Fruit fly (Drosophila melanogaster): Measurements from ENCODE around the gene Gs1.

Gs1 gene

DNA sequence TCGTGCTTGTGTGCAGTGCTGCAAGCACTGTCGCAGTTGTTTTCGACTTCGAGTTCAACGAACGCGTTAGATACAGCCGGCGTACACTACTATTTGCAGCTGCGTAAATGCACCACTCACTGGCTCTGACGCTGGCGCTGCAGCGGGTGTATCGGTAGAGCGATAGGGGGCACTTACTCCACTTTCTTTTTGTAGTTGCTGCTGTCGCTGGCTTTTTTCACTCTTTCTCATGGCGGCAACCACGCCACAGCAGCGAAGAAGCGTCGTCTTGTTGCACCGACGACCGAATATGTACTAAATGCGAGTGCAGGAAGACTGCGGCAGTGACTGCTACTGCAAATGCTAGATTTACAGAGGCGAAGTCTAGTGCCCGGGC lies 10.4 kb upstream of the Gs1 start, which contains the start of gene CG4822 (continued):
- no peak for TF ChIP-seq CG8359 (GFP tag; optimal IDR thresholded peaks at IDR 0.05; ENCODE audit: borderline replicate concordance)
- TF ChIP-seq CG3065 (GFP tag; optimal IDR thresholded peaks at IDR 0.05): no peak
- no peak for TF ChIP-seq vnd (GFP tag; IDR thresholded peaks at IDR 0.05; ENCODE audit: partially characterized antibody)
- no peak for TF ChIP-seq CG12104 (GFP tag; optimal IDR thresholded peaks at IDR 0.05)
- TF ChIP-seq CG18011 (GFP tag; optimal IDR thresholded peaks at IDR 0.05): no peak
- TF ChIP-seq pros (GFP tag; optimal IDR thresholded peaks at IDR 0.05): peak; percentile 18
- no peak for TF ChIP-seq E2f1 (GFP tag; IDR thresholded peaks at IDR 0.05)
- no peak for TF ChIP-seq CG2116 (GFP tag; optimal IDR thresholded peaks at IDR 0.05)
- no peak for TF ChIP-seq tgo (GFP tag; IDR thresholded peaks at IDR 0.05)
- TF ChIP-seq Antp (GFP tag; optimal IDR thresholded peaks at IDR 0.05): no peak
- no peak for TF ChIP-seq CG7372 (GFP tag; IDR thresholded peaks at IDR 0.05)
- TF ChIP-seq danr (GFP tag; IDR thresholded peaks at IDR 0.05): no peak
- no peak for TF ChIP-seq CG9797 (GFP tag; optimal IDR thresholded peaks at IDR 0.05)
- TF ChIP-seq emc (GFP tag; optimal IDR thresholded peaks at IDR 0.05): no peak
- no peak for TF ChIP-seq CG17361 (GFP tag; IDR thresholded peaks at IDR 0.05)
- TF ChIP-seq ase (GFP tag; IDR thresholded peaks at IDR 0.05): 0 out of 3 replicates have a peak, but pooled peaks have one; percentile 21
- TF ChIP-seq twi (tag; optimal IDR thresholded peaks at IDR 0.05): no peak
- TF ChIP-seq YL-1 (GFP tag; optimal IDR thresholded peaks at IDR 0.05): no peak
- no peak for TF ChIP-seq kah (GFP tag; optimal IDR thresholded peaks at IDR 0.05)
- TF ChIP-seq usp (GFP tag; optimal IDR thresholded peaks at IDR 0.05): no peak
- 0 out of 2 replicates have a peak, but pooled peaks have one; percentile 12 for TF ChIP-seq CG11085 (GFP tag; IDR thresholded peaks at IDR 0.05)
- TF ChIP-seq tx (GFP tag; optimal IDR thresholded peaks at IDR 0.05): no peak
- TF ChIP-seq nerfin-1 (tag; optimal IDR thresholded peaks at IDR 0.05): no peak
- no peak for TF ChIP-seq HHEX (GFP tag; optimal IDR thresholded peaks at IDR 0.05)
- no peak for TF ChIP-seq Stat92E (GFP tag; optimal IDR thresholded peaks at IDR 0.05)
- TF ChIP-seq Kr (GFP tag; optimal IDR thresholded peaks at IDR 0.05): no peak
- no peak for TF ChIP-seq B-H2 (GFP tag; optimal IDR thresholded peaks at IDR 0.05)
- 0 out of 2 replicates have a peak, but pooled peaks have one; percentile 15 for TF ChIP-seq CG17328 (GFP tag; IDR thresholded peaks at IDR 0.05)
- no peak for TF ChIP-seq CG16863 (GFP tag; optimal IDR thresholded peaks at IDR 0.05)
- no peak for TF ChIP-seq toy (GFP tag; IDR thresholded peaks at IDR 0.05)
- no peak for TF ChIP-seq CG9727 (GFP tag; optimal IDR thresholded peaks at IDR 0.05)
- no peak for TF ChIP-seq scrt (GFP tag; optimal IDR thresholded peaks at IDR 0.05)
- TF ChIP-seq CG6654 (GFP tag; optimal IDR thresholded peaks at IDR 0.05): no peak
- no peak for TF ChIP-seq CG8478 (optimal IDR thresholded peaks at IDR 0.05)
- TF ChIP-seq Med (GFP tag): peak; percentile 44
- no peak for TF ChIP-seq CG14860 (GFP tag; IDR thresholded peaks at IDR 0.05; ENCODE audit: partially characterized antibody)
- no peak for TF ChIP-seq Camta (GFP tag; optimal IDR thresholded peaks at IDR 0.05)
- TF ChIP-seq zen2 (GFP tag; IDR thresholded peaks at IDR 0.05; ENCODE audit: partially characterized antibody): no peak
- no peak for TF ChIP-seq Neu2 (GFP tag; optimal IDR thresholded peaks at IDR 0.05; ENCODE audit: borderline replicate concordance)
- no peak for TF ChIP-seq dimm (GFP tag; IDR thresholded peaks at IDR 0.05)
- no peak for TF ChIP-seq CG10462 (GFP tag; optimal IDR thresholded peaks at IDR 0.05)
- no peak for TF ChIP-seq br (optimal IDR thresholded peaks at IDR 0.05)
- no peak for TF ChIP-seq Ravus (GFP tag; IDR thresholded peaks at IDR 0.05)
- no peak for TF ChIP-seq sim (GFP tag; IDR thresholded peaks at IDR 0.05)
- TF ChIP-seq CG11560 (tag; IDR thresholded peaks at IDR 0.05): no peak
- TF ChIP-seq sob (GFP tag; IDR thresholded peaks at IDR 0.05): 0 out of 2 replicates have a peak, but pooled peaks have one; percentile 36
- no peak for TF ChIP-seq Eip74EF (GFP tag; optimal IDR thresholded peaks at IDR 0.05)
- TF ChIP-seq tap (tag; optimal IDR thresholded peaks at IDR 0.05): no peak
- TF ChIP-seq z (GFP tag; IDR thresholded peaks at IDR 0.05): peak; percentile 16; the same call in 1 of the 3 replicates
- no peak; the same call in 1 of the 2 replicates for TF ChIP-seq gsb (GFP tag; IDR thresholded peaks at IDR 0.05)
- TF ChIP-seq lov (optimal IDR thresholded peaks at IDR 0.05): no peak
- TF ChIP-seq lov (GFP tag; IDR thresholded peaks at IDR 0.05): 0 out of 3 replicates have a peak, but pooled peaks have one; percentile 10
- no peak for TF ChIP-seq row (GFP tag; IDR thresholded peaks at IDR 0.05)

All from whole organism, embryonic.